Fruit fly (Drosophila melanogaster) whole organism, embryonic: ENCODE data around the gene red.

ENCODE experiments used
- CG13424 ChIP-seq: fragments of 200-800 bp; sonication (Bioruptor generic); optimal IDR thresholded peaks from 2 replicates; lab custom pipeline; 2019; ENCODE audit warnings: missing biosample characterization, mild to moderate bottlenecking, missing genetic modification characterization, moderate library complexity
- Doc3 ChIP-seq: fragments of 200-800 bp; sonication (Bioruptor generic); IDR thresholded peaks from 3 replicates; pipeline ENCODE4 v1.3.6; 2022; ENCODE audit warnings: missing biosample characterization, missing genetic modification characterization; ENCODE audit not compliant: partially characterized antibody
- Hsf ChIP-seq: fragments of 200-800 bp; sonication (Bioruptor generic); optimal IDR thresholded peaks from 3 replicates; lab custom pipeline; 2016; ENCODE audit warnings: missing biosample characterization, missing genetic modification characterization
- dimm ChIP-seq: fragments of 200-800 bp; sonication (Bioruptor generic); IDR thresholded peaks from 2 replicates; pipeline ENCODE4 v1.3.6; 2022; ENCODE audit warnings: missing biosample characterization, missing genetic modification characterization
- eve ChIP-seq, 2 experiments: fragments of >200 bp; optimal IDR thresholded peaks; 2 replicates each; lab custom pipeline; 2017; ENCODE audit warnings: missing biosample characterization in 2 of 2, missing genetic modification characterization in 2 of 2

dm6 chr3R:14310062-14310461 lies 21.2 kb downstream of the red start, which contains the start of gene CG31321:
- TF ChIP-seq eve (GFP tag; optimal IDR thresholded peaks at IDR 0.05; lab: Kevin White, UChicago) (no peak), Doc3 (GFP tag; lab: Robert Waterston, UW) (no peak), dimm (GFP tag; lab: Robert Waterston, UW) (no peak), CG13424 (tag; lab: Kevin White, UChicago) (no peak), Hsf (GFP tag; lab: Kevin White, UChicago) (no peak)
